Worm (Caenorhabditis elegans) whole organism, L4 larva: Measurements from ENCODE around the gene mtr-4.

Experiments
- Y48G9A.11 ChIP-seq: fragments of 200-800 bp; sonication (Bioruptor generic); IDR thresholded peaks from 2 replicates; pipeline ENCODE4 v1.3.6; 2022; ENCODE audit warnings: missing genetic modification reagents, missing genetic modification characterization, missing compliant biosample characterization
- ZK337.2 ChIP-seq: fragments of 200-800 bp; sonication (Bioruptor generic); IDR thresholded peaks from 2 replicates; pipeline ENCODE4 v1.3.6; 2022; ENCODE audit warnings: missing genetic modification reagents, missing genetic modification characterization, missing compliant biosample characterization
- aha-1 ChIP-seq: fragments of 150-350 bp; peaks from one replicate; lab custom pipeline; 2014; ENCODE audit warnings: missing biosample characterization, missing genetic modification characterization
- ama-1 ChIP-seq: fragments of 150-350 bp; optimal IDR thresholded peaks from 2 replicates; lab custom pipeline; 2014; ENCODE audit warnings: inconsistent platforms, mixed read lengths
- ceh-62 ChIP-seq: sonication (generic microtip); optimal IDR thresholded peaks from 2 replicates; lab custom pipeline; 2017; ENCODE audit warnings: missing biosample characterization, missing genetic modification characterization
- duxl-1 ChIP-seq: sonication (generic microtip); optimal IDR thresholded peaks from 2 replicates; lab custom pipeline; 2016; ENCODE audit warnings: mild to moderate bottlenecking, missing genetic modification characterization, moderate library complexity, missing compliant biosample characterization; ENCODE audit not compliant: poor library complexity
- fos-1 ChIP-seq: fragments of 150-350 bp; optimal IDR thresholded peaks from 2 replicates; lab custom pipeline; 2014; ENCODE audit warnings: missing biosample characterization, missing genetic modification characterization
- jun-1 ChIP-seq: fragments of 150-350 bp; optimal IDR thresholded peaks from 2 replicates; lab custom pipeline; 2014; ENCODE audit warnings: missing biosample characterization, missing genetic modification reagents, missing genetic modification characterization
- lin-38 ChIP-seq: fragments of 200-800 bp; sonication (Bioruptor generic); IDR thresholded peaks from 2 replicates; pipeline ENCODE4 v1.3.6; 2022; ENCODE audit warnings: missing genetic modification reagents, missing genetic modification characterization, missing compliant biosample characterization
- nhr-25 ChIP-seq: sonication (generic microtip); optimal IDR thresholded peaks from 2 replicates; lab custom pipeline; 2017; ENCODE audit warnings: missing genetic modification characterization, mild to moderate bottlenecking, missing compliant biosample characterization, antibody characterized with exemption, moderate library complexity, borderline replicate concordance; ENCODE audit not compliant: insufficient read depth
- nhr-28 ChIP-seq: fragments of 150-350 bp; optimal IDR thresholded peaks from 2 replicates; lab custom pipeline; 2014; ENCODE audit warnings: missing biosample characterization, missing genetic modification characterization
- zag-1 ChIP-seq: fragments of 150-350 bp; optimal IDR thresholded peaks from 2 replicates; lab custom pipeline; 2014; ENCODE audit warnings: missing biosample characterization, missing genetic modification characterization
- ztf-7 ChIP-seq: fragments of 150-350 bp; optimal IDR thresholded peaks from 2 replicates; lab custom pipeline; 2014; ENCODE audit warnings: missing biosample characterization, missing genetic modification characterization

ce11 chrIV:9854952-9855351, 29.5 kb downstream of the mtr-4 start:
- TF ChIP-seq nhr-28 (tag; lab: Kevin White, UChicago) (no peak), fos-1 (no peak), lin-38 (no peak), jun-1 (tag; lab: Kevin White, UChicago) (no peak), ztf-7 (tag; lab: Kevin White, UChicago) (no peak), ZK337.2 (GFP tag; lab: Robert Waterston, UW) (no peak), aha-1 (tag; lab: Kevin White, UChicago) (no peak), ceh-62 (tag; lab: Kevin White, UChicago) (no peak), zag-1 (tag; lab: Kevin White, UChicago) (no peak), ama-1 (no peak), Y48G9A.11 (no peak), nhr-25 (tag; lab: Kevin White, UChicago) (no peak), duxl-1 (tag; lab: Kevin White, UChicago) (no peak)
